Fruit fly (Drosophila melanogaster): ENCODE measurements around the gene CG46525.

DNA sequence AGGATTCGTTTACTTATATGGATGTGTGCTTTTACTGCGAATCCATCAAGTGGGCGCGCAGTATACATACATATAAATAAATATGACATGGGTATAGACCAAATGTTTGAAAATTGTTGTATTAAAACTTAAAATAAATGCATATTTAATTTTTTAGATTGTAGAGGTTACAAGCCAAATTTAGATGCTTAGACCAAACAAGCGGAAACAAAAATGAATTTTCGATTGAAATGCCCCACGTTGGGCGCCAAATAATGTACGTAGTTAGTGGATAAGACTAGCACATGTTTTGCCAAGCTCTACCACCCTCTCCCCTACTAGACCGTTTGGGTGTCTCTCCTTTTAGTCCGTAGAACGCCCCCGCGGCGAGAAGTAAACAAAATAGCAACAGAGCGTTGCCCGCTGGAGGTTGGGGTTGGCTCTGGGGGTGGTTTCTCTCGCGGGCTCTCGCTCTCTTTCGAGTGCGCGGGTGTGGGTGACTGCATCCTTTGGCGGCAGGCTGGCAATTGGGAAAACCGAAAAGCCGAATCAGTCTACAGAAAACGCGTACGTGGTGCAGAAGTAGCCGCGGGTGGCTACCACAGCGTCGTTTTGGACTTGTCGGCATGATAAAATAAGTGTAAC is 36.0 kb upstream of the CG46525 start, which contains the start of gene CG18265:
- TF ChIP-seq h (optimal IDR thresholded peaks at IDR 0.05) (no peak), psq (optimal IDR thresholded peaks at IDR 0.05) (no peak), ttk (optimal IDR thresholded peaks at IDR 0.05) (no peak), Sin3A (optimal IDR thresholded peaks at IDR 0.05) (no peak)
